Worm (Caenorhabditis elegans) whole organism, L3 larva: Measurements from ENCODE around the gene fkh-7.

Experiments used
- R02D3.7 ChIP-seq: fragments of 150-350 bp; optimal IDR thresholded peaks from 2 replicates; lab custom pipeline; 2014; ENCODE audit warnings: missing biosample characterization, missing genetic modification characterization
- ZK546.5 ChIP-seq: sonication (generic microtip); optimal IDR thresholded peaks from 2 replicates; lab custom pipeline; 2017; ENCODE audit warnings: missing biosample characterization, missing genetic modification characterization
- aly-2 ChIP-seq: fragments of 150-350 bp; optimal IDR thresholded peaks from 2 replicates; lab custom pipeline; 2014; ENCODE audit warnings: missing biosample characterization, missing genetic modification characterization
- ama-1 ChIP-seq: fragments of 150-350 bp; optimal IDR thresholded peaks from 2 replicates; lab custom pipeline; 2018
- ceh-16 ChIP-seq: sonication (generic microtip); optimal IDR thresholded peaks from 2 replicates; lab custom pipeline; 2017; ENCODE audit warnings: missing biosample characterization, missing genetic modification characterization
- ceh-28 ChIP-seq: fragments of 150-350 bp; optimal IDR thresholded peaks from 2 replicates; lab custom pipeline; 2014; ENCODE audit warnings: missing biosample characterization, missing genetic modification reagents, missing genetic modification characterization
- ceh-82 ChIP-seq: fragments of 150-350 bp; optimal IDR thresholded peaks from 2 replicates; lab custom pipeline; 2014; ENCODE audit warnings: missing biosample characterization, missing genetic modification characterization
- ceh-9 ChIP-seq: sonication (generic microtip); optimal IDR thresholded peaks from 2 replicates; lab custom pipeline; 2018; ENCODE audit warnings: missing biosample characterization, missing genetic modification characterization
- daf-12 ChIP-seq: fragments of 150-350 bp; optimal IDR thresholded peaks from 2 replicates; lab custom pipeline; 2014; ENCODE audit warnings: missing biosample characterization, missing genetic modification reagents, missing genetic modification characterization
- egl-27 ChIP-seq: sonication (generic microtip); optimal IDR thresholded peaks from 4 replicates; lab custom pipeline; 2017; ENCODE audit warnings: missing biosample characterization, missing genetic modification reagents, missing genetic modification characterization
- egl-5 ChIP-seq: fragments of 150-350 bp; optimal IDR thresholded peaks from 2 replicates; lab custom pipeline; 2017; ENCODE audit warnings: missing biosample characterization, missing genetic modification reagents, missing genetic modification characterization, inconsistent platforms
- elt-1 ChIP-seq: fragments of 150-350 bp; optimal IDR thresholded peaks from 2 replicates; lab custom pipeline; 2014; ENCODE audit warnings: missing biosample characterization, missing genetic modification characterization
- elt-2 ChIP-seq: sonication (generic microtip); optimal IDR thresholded peaks from 2 replicates; lab custom pipeline; 2016; ENCODE audit warnings: missing genetic modification reagents, mild to moderate bottlenecking, missing genetic modification characterization, missing compliant biosample characterization
- elt-3 ChIP-seq, 3 experiments: fragments of 150-350 bp in 1 of 3; sonication (generic microtip) in 2 of 3; optimal IDR thresholded peaks; 2 replicates in 2 of 3; 4 replicates in 1 of 3; lab custom pipeline; 2014 to 2017; ENCODE audit warnings: missing biosample characterization in 3 of 3, missing genetic modification characterization in 3 of 3
- eor-1 ChIP-seq, 2 experiments: fragments of 150-350 bp; optimal IDR thresholded peaks; 2 replicates each; lab custom pipeline; 2014 to 2018; ENCODE audit warnings: missing biosample characterization in 2 of 2, missing genetic modification characterization in 2 of 2
- fkh-10 ChIP-seq: sonication (generic microtip); optimal IDR thresholded peaks from 2 replicates; lab custom pipeline; 2017; ENCODE audit warnings: missing biosample characterization, missing genetic modification reagents, missing genetic modification characterization
- fkh-2 ChIP-seq: fragments of 150-350 bp; optimal IDR thresholded peaks from 2 replicates; lab custom pipeline; 2014; ENCODE audit warnings: missing biosample characterization, missing genetic modification reagents, missing genetic modification characterization
- fos-1 ChIP-seq: fragments of 150-350 bp; optimal IDR thresholded peaks from 2 replicates; lab custom pipeline; 2014; ENCODE audit warnings: missing biosample characterization, missing genetic modification characterization
- hmg-11 ChIP-seq: sonication (generic microtip); optimal IDR thresholded peaks from 2 replicates; lab custom pipeline; 2016; ENCODE audit warnings: missing genetic modification characterization, missing compliant biosample characterization
- jun-1 ChIP-seq: fragments of 150-350 bp; optimal IDR thresholded peaks from 2 replicates; lab custom pipeline; 2014; ENCODE audit warnings: missing biosample characterization, missing genetic modification reagents, missing genetic modification characterization
- lin-15B ChIP-seq: fragments of 150-350 bp; optimal IDR thresholded peaks from 2 replicates; lab custom pipeline; 2014; ENCODE audit warnings: missing biosample characterization, missing genetic modification characterization
- lin-39 ChIP-seq: fragments of 150-350 bp; optimal IDR thresholded peaks from 2 replicates; lab custom pipeline; 2018; ENCODE audit warnings: missing biosample characterization, missing genetic modification reagents, missing genetic modification characterization
- lsy-12 ChIP-seq: sonication (generic microtip); optimal IDR thresholded peaks from 2 replicates; lab custom pipeline; 2016; ENCODE audit warnings: mild to moderate bottlenecking, missing genetic modification characterization, missing compliant biosample characterization
- mdl-1 ChIP-seq: fragments of 150-350 bp; optimal IDR thresholded peaks from 2 replicates; lab custom pipeline; 2014; ENCODE audit warnings: missing biosample characterization, missing genetic modification characterization
- mml-1 ChIP-seq: fragments of 150-350 bp; sonication (generic microtip); optimal IDR thresholded peaks from 3 replicates; lab custom pipeline; 2014; ENCODE audit warnings: missing biosample characterization, missing genetic modification characterization
- nfya-1 ChIP-seq: sonication (generic microtip); optimal IDR thresholded peaks from 2 replicates; lab custom pipeline; 2017; ENCODE audit warnings: missing genetic modification characterization, mild to moderate bottlenecking, missing compliant biosample characterization, antibody characterized with exemption, moderate library complexity; ENCODE audit not compliant: insufficient read depth
- nhr-11 ChIP-seq: fragments of 150-350 bp; optimal IDR thresholded peaks from 2 replicates; lab custom pipeline; 2014; ENCODE audit warnings: missing biosample characterization, missing genetic modification characterization
- nhr-12 ChIP-seq: fragments of 150-350 bp; optimal IDR thresholded peaks from 2 replicates; lab custom pipeline; 2014; ENCODE audit warnings: missing biosample characterization, missing genetic modification characterization
- nhr-23 ChIP-seq: fragments of 150-350 bp; optimal IDR thresholded peaks from 2 replicates; lab custom pipeline; 2014; ENCODE audit warnings: missing biosample characterization, missing genetic modification reagents, missing genetic modification characterization
- nhr-237 ChIP-seq: fragments of 150-350 bp; optimal IDR thresholded peaks from 2 replicates; lab custom pipeline; 2014; ENCODE audit warnings: missing biosample characterization, missing genetic modification characterization
- nhr-25 ChIP-seq: sonication (generic microtip); optimal IDR thresholded peaks from 2 replicates; lab custom pipeline; 2017; ENCODE audit warnings: missing biosample characterization, missing genetic modification characterization
- nhr-28 ChIP-seq: fragments of 150-350 bp; optimal IDR thresholded peaks from 2 replicates; lab custom pipeline; 2014; ENCODE audit warnings: missing biosample characterization, missing genetic modification characterization
- nhr-43 ChIP-seq: sonication (generic microtip); optimal IDR thresholded peaks from 2 replicates; lab custom pipeline; 2016; ENCODE audit warnings: mild to moderate bottlenecking, missing genetic modification characterization, missing compliant biosample characterization; ENCODE audit not compliant: poor library complexity, severe bottlenecking
- nhr-67 ChIP-seq: fragments of 150-350 bp; optimal IDR thresholded peaks from 2 replicates; lab custom pipeline; 2014; ENCODE audit warnings: missing biosample characterization, missing genetic modification characterization
- nhr-76 ChIP-seq: fragments of 150-350 bp; sonication (generic microtip); optimal IDR thresholded peaks from 5 replicates; lab custom pipeline; 2014; ENCODE audit warnings: missing biosample characterization, missing genetic modification characterization
- nhr-77 ChIP-seq: fragments of 150-350 bp; optimal IDR thresholded peaks from 2 replicates; lab custom pipeline; 2014; ENCODE audit warnings: missing biosample characterization, missing genetic modification characterization
- pha-4 ChIP-seq: fragments of 150-350 bp; optimal IDR thresholded peaks from 2 replicates; lab custom pipeline; 2014; ENCODE audit warnings: missing biosample characterization, missing genetic modification reagents, missing genetic modification characterization
- pqm-1 ChIP-seq: fragments of 150-350 bp; optimal IDR thresholded peaks from 2 replicates; lab custom pipeline; 2017; ENCODE audit warnings: missing biosample characterization, missing genetic modification characterization, inconsistent platforms
- sea-2 ChIP-seq: fragments of 150-350 bp; sonication (generic microtip); optimal IDR thresholded peaks from 4 replicates; lab custom pipeline; 2014; ENCODE audit warnings: missing biosample characterization, missing genetic modification reagents, missing genetic modification characterization
- skn-1 ChIP-seq: fragments of 150-350 bp; optimal IDR thresholded peaks from 2 replicates; lab custom pipeline; 2014; ENCODE audit warnings: missing biosample characterization, missing genetic modification characterization
- snpc-4 ChIP-seq: fragments of 150-350 bp; optimal IDR thresholded peaks from 2 replicates; lab custom pipeline; 2014; ENCODE audit warnings: missing biosample characterization, missing genetic modification characterization
- tbx-2 ChIP-seq: sonication (generic microtip); optimal IDR thresholded peaks from 2 replicates; lab custom pipeline; 2016; ENCODE audit warnings: mild to moderate bottlenecking, missing genetic modification characterization, missing compliant biosample characterization
- unc-39 ChIP-seq: sonication (generic microtip); optimal IDR thresholded peaks from 4 replicates; lab custom pipeline; 2017; ENCODE audit warnings: missing biosample characterization, missing genetic modification characterization
- unc-62 ChIP-seq: fragments of 150-350 bp; sonication (generic microtip); optimal IDR thresholded peaks from 4 replicates; lab custom pipeline; 2014; ENCODE audit warnings: missing biosample characterization, missing genetic modification reagents, missing genetic modification characterization
- zag-1 ChIP-seq: fragments of 150-350 bp; optimal IDR thresholded peaks from 2 replicates; lab custom pipeline; 2014; ENCODE audit warnings: missing biosample characterization, missing genetic modification characterization
- ztf-11 ChIP-seq: fragments of 150-350 bp; optimal IDR thresholded peaks from 2 replicates; lab custom pipeline; 2014; ENCODE audit warnings: missing biosample characterization, missing genetic modification characterization

fkh-7 gene

DNA sequence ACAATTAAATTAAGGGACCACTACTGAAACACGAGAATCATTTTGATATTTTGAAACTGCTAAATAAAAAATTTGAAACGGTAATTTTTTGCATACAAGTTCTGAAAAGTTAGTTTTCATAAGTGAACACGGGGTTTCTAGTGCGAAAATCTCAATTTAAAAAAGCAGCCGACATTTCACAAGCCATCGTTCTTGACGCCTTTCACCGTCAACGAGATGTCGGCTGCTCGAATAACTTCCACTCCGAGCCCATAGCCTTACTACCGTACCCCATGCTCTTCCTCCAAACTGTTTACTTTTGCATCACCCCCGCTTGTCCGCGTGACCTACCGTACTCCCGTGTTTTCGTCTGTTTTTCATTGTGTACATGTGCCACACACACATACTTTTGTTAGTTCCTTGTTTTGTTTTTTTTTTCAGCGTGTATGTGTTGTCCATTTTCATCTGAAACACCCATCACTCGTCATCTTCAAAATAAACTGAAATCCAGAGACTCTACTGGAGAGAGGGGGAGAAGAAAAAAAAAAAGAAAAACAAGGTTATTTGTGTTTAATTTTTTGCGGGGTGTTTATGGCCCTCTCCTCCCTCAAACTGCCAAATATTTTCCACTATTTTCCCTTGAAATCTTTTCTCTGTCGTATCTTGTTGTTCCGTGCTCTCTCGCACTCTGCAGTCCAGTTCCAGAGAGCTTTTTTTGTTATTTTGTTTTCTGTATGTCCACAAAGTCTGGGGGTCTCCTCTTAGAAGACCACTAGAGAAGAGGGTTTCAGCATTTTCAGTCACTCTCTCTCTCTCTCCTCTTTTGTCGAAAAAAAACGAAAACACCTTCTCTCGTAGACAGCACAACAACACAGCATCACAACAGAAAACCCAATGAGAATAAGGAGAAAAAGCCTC, 3.7 kb downstream of the fkh-7 start:
- TF ChIP-seq nhr-28 (no peak), ama-1 (lab: Kevin White, UChicago) (no peak), R02D3.7 (tag; lab: Kevin White, UChicago) (no peak), ceh-9 (no peak), pha-4 (tag; lab: Kevin White, UChicago) (peak; percentile 91), ztf-11 (no peak), nhr-76 (tag; lab: Kevin White, UChicago) (no peak), mml-1 (tag; lab: Kevin White, UChicago) (no peak), aly-2 (no peak)
- TF ChIP-seq, all 47 proteins: peak for 1

DNA sequence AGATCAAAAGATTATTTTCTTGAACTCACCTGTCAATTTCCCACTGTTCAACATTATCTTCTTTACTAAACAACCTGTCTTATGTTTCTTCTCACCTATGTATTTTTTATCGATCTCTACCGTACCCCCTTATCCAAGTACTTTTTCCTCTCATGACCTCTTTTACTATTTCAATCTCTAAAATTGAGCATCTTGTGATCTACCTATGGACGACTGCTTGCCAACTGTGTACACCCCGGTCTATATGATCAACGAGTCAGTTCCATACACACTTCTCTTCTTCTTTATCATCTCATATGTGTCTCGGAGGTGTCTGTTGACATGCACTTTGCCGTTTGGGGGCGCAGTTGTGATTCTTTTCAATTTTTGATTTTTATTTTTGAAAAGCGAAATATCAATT, 5.6 kb downstream of the fkh-7 start:
- TF ChIP-seq daf-12 (no peak), pha-4 (tag; lab: Kevin White, UChicago) (peak; percentile 98), pqm-1 (tag; lab: Kevin White, UChicago) (peak; percentile 84), ceh-9 (no peak), jun-1 (tag; lab: Kevin White, UChicago) (peak; percentile 50), aly-2 (no peak), nhr-28 (no peak), fos-1 (tag; lab: Kevin White, UChicago) (no peak), mml-1 (tag; lab: Kevin White, UChicago) (no peak), nfya-1 (tag; lab: Kevin White, UChicago) (peak; percentile 33), elt-2 (tag; lab: Kevin White, UChicago) (peak; percentile 70)

DNA sequence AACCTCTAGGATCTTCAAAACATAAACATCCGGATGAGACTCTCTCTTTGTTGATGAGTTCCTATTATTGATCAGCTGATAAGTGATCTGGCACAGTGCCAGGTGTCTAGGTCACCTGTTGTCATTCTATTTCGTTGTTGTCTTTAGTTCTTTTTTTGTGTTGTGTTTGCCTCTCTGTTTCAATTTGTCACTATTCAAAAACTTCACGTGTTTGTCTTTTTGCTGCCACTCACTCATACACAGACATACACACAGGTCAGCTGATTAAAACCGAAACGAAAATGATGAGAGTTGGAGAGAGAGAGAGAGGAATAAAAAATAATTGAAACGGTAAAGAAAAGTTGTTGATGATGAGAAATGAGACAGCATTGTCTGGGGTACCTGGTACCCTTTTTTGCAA, 6.7 kb downstream of the fkh-7 start:
- TF ChIP-seq egl-27 (tag; lab: Kevin White, UChicago) (no peak), nhr-43 (tag; lab: Kevin White, UChicago) (peak; percentile 14), nhr-12 (no peak), ceh-82 (tag; lab: Kevin White, UChicago) (no peak), skn-1 (tag; lab: Kevin White, UChicago) (peak; percentile 71), elt-2 (tag; lab: Kevin White, UChicago) (peak; percentile 87), nhr-67 (no peak), jun-1 (tag; lab: Kevin White, UChicago) (peak; percentile 85), daf-12 (no peak), fkh-10 (GFP tag; lab: Kevin White, UChicago) (no peak), nhr-76 (tag; lab: Kevin White, UChicago) (no peak), nhr-28 (no peak), unc-62 (GFP tag; lab: Kevin White, UChicago) (no peak), ztf-11 (no peak), lsy-12 (tag; lab: Kevin White, UChicago) (peak; percentile 64), mdl-1 (tag; lab: Kevin White, UChicago) (no peak), nhr-77 (tag; lab: Kevin White, UChicago) (no peak), sea-2 (no peak), tbx-2 (tag; lab: Kevin White, UChicago) (peak; percentile 3), unc-39 (tag; lab: Kevin White, UChicago) (no peak), zag-1 (tag; lab: Kevin White, UChicago) (no peak), eor-1 (tag; optimal IDR thresholded peaks at IDR 0.05; lab: Kevin White, UChicago) (no peak), lin-15B (tag; lab: Kevin White, UChicago) (no peak), nfya-1 (tag; lab: Kevin White, UChicago) (peak; percentile 54), fkh-2 (tag; lab: Kevin White, UChicago) (no peak), ama-1 (lab: Kevin White, UChicago) (no peak), nhr-25 (tag; lab: Kevin White, UChicago) (peak; percentile 77), R02D3.7 (tag; lab: Kevin White, UChicago) (no peak), ceh-28 (tag; lab: Kevin White, UChicago) (no peak), snpc-4 (tag; lab: Kevin White, UChicago) (no peak), lin-39 (peak; percentile 42), aly-2 (no peak), elt-3 (tag; optimal IDR thresholded peaks at IDR 0.05; lab: Kevin White, UChicago) (no peak), egl-5 (tag; lab: Kevin White, UChicago) (peak; percentile 25), nhr-11 (tag; lab: Kevin White, UChicago) (no peak), fos-1 (tag; lab: Kevin White, UChicago) (no peak), nhr-237 (tag; lab: Kevin White, UChicago) (no peak), pqm-1 (tag; lab: Kevin White, UChicago) (peak; percentile 94), mml-1 (tag; lab: Kevin White, UChicago) (no peak), ZK546.5 (tag; lab: Kevin White, UChicago) (no peak), nhr-23 (peak; percentile 64), hmg-11 (tag; lab: Kevin White, UChicago) (no peak), elt-1 (no peak), ceh-9 (no peak), ceh-16 (tag; lab: Kevin White, UChicago) (no peak)
